Fruit fly (Drosophila melanogaster): ENCODE results near the gene CG10301.

DNA sequence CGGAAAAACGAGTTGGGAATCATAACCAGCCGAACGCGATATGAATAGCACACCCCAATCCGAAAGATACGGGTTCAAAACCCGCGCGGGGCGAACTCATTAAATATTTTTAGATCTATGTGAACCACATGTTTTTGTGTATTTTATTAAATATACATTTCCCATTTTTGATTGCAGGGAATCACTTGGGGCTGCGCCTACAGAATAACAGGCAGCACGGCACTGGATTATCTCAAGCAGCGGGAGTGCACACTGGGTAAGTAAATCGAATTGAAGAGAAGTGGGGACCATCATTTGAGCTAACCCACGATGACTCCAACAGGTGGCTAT is 20.5 kb downstream of the CG10301 start:
- TF ChIP-seq CG16779 (tag; optimal IDR thresholded peaks at IDR 0.05), result no peak
- TF ChIP-seq net (GFP tag; optimal IDR thresholded peaks at IDR 0.05), result no peak
- TF ChIP-seq spab (GFP tag; optimal IDR thresholded peaks at IDR 0.05), result no peak
- no peak for TF ChIP-seq acj6 (GFP tag; optimal IDR thresholded peaks at IDR 0.05)
- no peak for TF ChIP-seq CG8319 (GFP tag; optimal IDR thresholded peaks at IDR 0.05)
- no peak for TF ChIP-seq CG4318 (GFP tag; optimal IDR thresholded peaks at IDR 0.05)
- TF ChIP-seq lz (GFP tag; optimal IDR thresholded peaks at IDR 0.05), result no peak
- no peak for TF ChIP-seq dac (GFP tag; optimal IDR thresholded peaks at IDR 0.05)
- no peak for TF ChIP-seq Sox102F (GFP tag; optimal IDR thresholded peaks at IDR 0.05)

Measured in whole organism, prepupa.